Worm (Caenorhabditis elegans): ENCODE measurements around the gene sdz-6.

DNA sequence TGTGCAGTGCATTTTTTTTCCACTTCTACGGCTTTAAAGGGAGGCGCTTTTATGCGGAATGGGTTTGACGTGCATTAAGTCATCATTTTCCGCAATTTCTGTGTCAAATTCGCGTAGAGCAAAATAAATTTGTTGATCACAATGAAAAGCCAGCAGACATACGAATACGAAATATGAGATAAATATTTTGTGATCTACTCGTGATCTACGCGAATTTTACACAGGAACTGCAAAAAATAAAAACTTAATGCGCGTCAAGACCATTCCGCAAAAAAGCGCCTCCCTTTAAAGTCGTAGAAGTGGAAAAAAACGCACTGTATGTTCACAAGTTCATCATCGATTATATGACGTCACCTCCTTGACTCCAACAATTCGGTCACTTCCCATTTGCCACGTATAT lies 9.0 kb upstream of the sdz-6 start, which contains the start of gene C43D7.8:
- TF ChIP-seq sma-9 (GFP tag; optimal IDR thresholded peaks at IDR 0.05) (no peak), sma-9 (tag; optimal IDR thresholded peaks at IDR 0.05) (no peak), ztf-11 (tag; optimal IDR thresholded peaks at IDR 0.05) (no peak), unc-62 (GFP tag; optimal IDR thresholded peaks at IDR 0.05) (no peak), nhr-25 (tag; optimal IDR thresholded peaks at IDR 0.05) (no peak)
